Fruit fly (Drosophila melanogaster) whole organism, embryonic: ENCODE results near the gene CG8460.

Experiments used
- ATbp ChIP-seq: fragments of 200-800 bp; sonication (Bioruptor generic); optimal IDR thresholded peaks from 2 replicates; lab custom pipeline; 2017; ENCODE audit warnings: missing biosample characterization, mild to moderate bottlenecking, missing genetic modification characterization, missing genetic modification reagents
- Adf1 ChIP-seq: fragments of 200-800 bp; sonication (Bioruptor generic); IDR thresholded peaks from 2 replicates; pipeline ENCODE4 v1.3.6; 2022; ENCODE audit warnings: missing biosample characterization, missing genetic modification characterization
- B-H2 ChIP-seq: fragments of 200-800 bp; sonication (Bioruptor generic); optimal IDR thresholded peaks from 2 replicates; lab custom pipeline; 2018; ENCODE audit warnings: missing biosample characterization, mild to moderate bottlenecking, missing genetic modification characterization
- CG10321 ChIP-seq: fragments of 200-800 bp; sonication (Bioruptor generic); IDR thresholded peaks from 2 replicates; pipeline ENCODE4 v1.3.6; 2022; ENCODE audit warnings: missing biosample characterization, missing genetic modification characterization
- CG10654 ChIP-seq: fragments of 200-800 bp; sonication (Bioruptor generic); optimal IDR thresholded peaks from 2 replicates; lab custom pipeline; 2016; ENCODE audit warnings: missing biosample characterization, missing genetic modification characterization
- CG11247 ChIP-seq: fragments of 200-800 bp; sonication (Bioruptor generic); IDR thresholded peaks from 2 replicates; pipeline ENCODE4 v1.3.6; 2022; ENCODE audit warnings: missing biosample characterization, missing genetic modification characterization
- CG11398 ChIP-seq: fragments of 200-800 bp; sonication (Bioruptor generic); optimal IDR thresholded peaks from 2 replicates; lab custom pipeline; 2016; ENCODE audit warnings: missing biosample characterization, missing genetic modification characterization
- CG13894 ChIP-seq: fragments of 200-800 bp; sonication (Bioruptor generic); optimal IDR thresholded peaks from 3 replicates; lab custom pipeline; 2018; ENCODE audit warnings: missing biosample characterization, mild to moderate bottlenecking, missing genetic modification characterization, moderate library complexity
- CG14014 ChIP-seq: fragments of 200-800 bp; sonication (Bioruptor generic); IDR thresholded peaks from 2 replicates; pipeline ENCODE4 v1.3.6; 2022; ENCODE audit warnings: missing biosample characterization, missing genetic modification characterization
- CG14710 ChIP-seq: fragments of 200-800 bp; sonication (Bioruptor generic); optimal IDR thresholded peaks from 3 replicates; lab custom pipeline; 2019; ENCODE audit warnings: missing biosample characterization, mild to moderate bottlenecking, missing genetic modification characterization, moderate library complexity
- CG15696 ChIP-seq: fragments of 200-800 bp; sonication (Bioruptor generic); optimal IDR thresholded peaks from 2 replicates; lab custom pipeline; 2019; ENCODE audit warnings: missing biosample characterization, mild to moderate bottlenecking, missing genetic modification characterization, moderate library complexity
- CG17802 ChIP-seq: fragments of 200-800 bp; sonication (Bioruptor generic); optimal IDR thresholded peaks from 2 replicates; lab custom pipeline; 2018; ENCODE audit warnings: missing biosample characterization, mild to moderate bottlenecking, missing genetic modification characterization, moderate library complexity
- CG17912 ChIP-seq: fragments of 200-800 bp; sonication (Bioruptor generic); optimal IDR thresholded peaks from 2 replicates; lab custom pipeline; 2018; ENCODE audit warnings: missing biosample characterization, mild to moderate bottlenecking, missing genetic modification characterization
- CG3065 ChIP-seq: fragments of 200-800 bp; sonication (Bioruptor generic); optimal IDR thresholded peaks from 2 replicates; lab custom pipeline; 2016; ENCODE audit warnings: missing biosample characterization, missing genetic modification characterization
- CG34224 ChIP-seq: fragments of 200-800 bp; sonication (Bioruptor generic); IDR thresholded peaks from 3 replicates; pipeline ENCODE4 v1.3.6; 2022; ENCODE audit warnings: missing biosample characterization, missing genetic modification characterization; ENCODE audit not compliant: partially characterized antibody
- CG3726 ChIP-seq: fragments of 200-800 bp; sonication (Bioruptor generic); IDR thresholded peaks from 3 replicates; pipeline ENCODE4, ENCODE4 v1.3.6; 2022; ENCODE audit warnings: missing biosample characterization, missing genetic modification characterization
- CG4424 ChIP-seq: fragments of 200-800 bp; sonication (Bioruptor generic); optimal IDR thresholded peaks from 3 replicates; lab custom pipeline; 2016; ENCODE audit warnings: missing biosample characterization, missing genetic modification characterization
- CG4707 ChIP-seq: fragments of 200-800 bp; sonication (Bioruptor generic); optimal IDR thresholded peaks from 2 replicates; lab custom pipeline; 2018; ENCODE audit warnings: missing biosample characterization, mild to moderate bottlenecking, missing genetic modification characterization, moderate library complexity
- CG8478 ChIP-seq: fragments of >200 bp; optimal IDR thresholded peaks from 2 replicates; lab custom pipeline; 2018
- D19A ChIP-seq: fragments of 200-800 bp; optimal IDR thresholded peaks from 3 replicates; lab custom pipeline; 2019; ENCODE audit warnings: missing biosample characterization, mild to moderate bottlenecking, missing genetic modification characterization, moderate library complexity
- Deaf1 ChIP-seq: fragments of 200-800 bp; optimal IDR thresholded peaks from 3 replicates; lab custom pipeline; 2019; ENCODE audit warnings: missing biosample characterization, mild to moderate bottlenecking, missing genetic modification characterization, moderate library complexity
- Doc2 ChIP-seq: fragments of 200-800 bp; sonication (Bioruptor generic); IDR thresholded peaks from 2 replicates; pipeline ENCODE4 v1.3.6; 2022; ENCODE audit warnings: missing biosample characterization, missing genetic modification characterization
- Doc3 ChIP-seq: fragments of 200-800 bp; sonication (Bioruptor generic); IDR thresholded peaks from 3 replicates; pipeline ENCODE4 v1.3.6; 2022; ENCODE audit warnings: missing biosample characterization, missing genetic modification characterization; ENCODE audit not compliant: partially characterized antibody
- HLH3B ChIP-seq: fragments of 200-800 bp; sonication (Bioruptor generic); IDR thresholded peaks from 2 replicates; pipeline ENCODE4 v1.3.6; 2022; ENCODE audit warnings: missing biosample characterization, missing genetic modification characterization
- Hr78 ChIP-seq, 2 experiments: fragments of 200-800 bp in 1 of 2; fragments of >200 bp in 1 of 2; sonication (Bioruptor generic) in 1 of 2; optimal IDR thresholded peaks; 2 replicates each; lab custom pipeline; 2017 to 2019; ENCODE audit warnings: missing biosample characterization in 2 of 2, missing genetic modification characterization in 2 of 2, mild to moderate bottlenecking in 1 of 2, moderate library complexity in 1 of 2
- Med ChIP-seq: fragments of 200-800 bp; sonication (Bioruptor generic); peaks from one replicate; lab custom pipeline; 2016; ENCODE audit warnings: missing biosample characterization, missing genetic modification characterization, mild to moderate bottlenecking, inconsistent platforms, moderate library complexity
- Meics ChIP-seq: fragments of 200-800 bp; sonication (Bioruptor generic); optimal IDR thresholded peaks from 2 replicates; lab custom pipeline; 2017; ENCODE audit warnings: missing biosample characterization, mild to moderate bottlenecking, missing genetic modification characterization
- Mes4 ChIP-seq: fragments of 200-800 bp; sonication (Bioruptor generic); optimal IDR thresholded peaks from 2 replicates; lab custom pipeline; 2016; ENCODE audit warnings: missing biosample characterization, missing genetic modification characterization
- Nf-YB ChIP-seq: fragments of 200-800 bp; sonication (Bioruptor generic); optimal IDR thresholded peaks from 3 replicates; lab custom pipeline; 2019; ENCODE audit warnings: missing biosample characterization, mild to moderate bottlenecking, missing genetic modification characterization, moderate library complexity
- Oli ChIP-seq: fragments of 200-800 bp; sonication (Bioruptor generic); optimal IDR thresholded peaks from 2 replicates; lab custom pipeline; 2018; ENCODE audit warnings: missing biosample characterization, mild to moderate bottlenecking, missing genetic modification characterization, moderate library complexity
- Ssrp ChIP-seq: fragments of 200-800 bp; sonication (Bioruptor generic); optimal IDR thresholded peaks from 2 replicates; lab custom pipeline; 2018; ENCODE audit warnings: missing biosample characterization, mild to moderate bottlenecking, missing genetic modification characterization, moderate library complexity
- abd-A ChIP-seq: fragments of 200-800 bp; sonication (Bioruptor generic); optimal IDR thresholded peaks from 3 replicates; lab custom pipeline; 2019; ENCODE audit warnings: missing biosample characterization, mild to moderate bottlenecking, missing genetic modification characterization, moderate library complexity
- ash1 ChIP-seq: fragments of 200-800 bp; sonication (Bioruptor generic); optimal IDR thresholded peaks from 2 replicates; lab custom pipeline; 2018; ENCODE audit warnings: missing biosample characterization, mild to moderate bottlenecking, missing genetic modification characterization
- bcd ChIP-seq: fragments of 200-800 bp; sonication (Bioruptor generic); optimal IDR thresholded peaks from 2 replicates; lab custom pipeline; 2017; ENCODE audit warnings: missing biosample characterization, mild to moderate bottlenecking, missing genetic modification characterization
- esg ChIP-seq: fragments of 200-800 bp; sonication (Bioruptor generic); conservative IDR thresholded peaks from 2 replicates; pipeline ENCODE4 v1.3.6; 2022; ENCODE audit warnings: missing biosample characterization, missing genetic modification characterization
- ham ChIP-seq: fragments of 200-800 bp; sonication (Bioruptor generic); IDR thresholded peaks from 2 replicates; pipeline ENCODE4 v1.3.6; 2022; ENCODE audit warnings: missing biosample characterization, missing genetic modification characterization
- jigr1 ChIP-seq: fragments of 200-800 bp; sonication (Bioruptor generic); IDR thresholded peaks from 3 replicates; pipeline ENCODE4 v1.3.6; 2022; ENCODE audit warnings: missing biosample characterization, missing genetic modification characterization
- knrl ChIP-seq: fragments of 200-800 bp; sonication (Bioruptor generic); IDR thresholded peaks from 3 replicates; pipeline ENCODE4 v1.3.6; 2022; ENCODE audit warnings: missing biosample characterization, missing genetic modification characterization; ENCODE audit not compliant: partially characterized antibody
- mam ChIP-seq: fragments of 200-800 bp; sonication (Bioruptor generic); optimal IDR thresholded peaks from 3 replicates; lab custom pipeline; 2016; ENCODE audit warnings: missing biosample characterization, missing genetic modification characterization
- mld ChIP-seq: fragments of 200-800 bp; sonication (Bioruptor generic); IDR thresholded peaks from 3 replicates; pipeline ENCODE4 v1.3.6; 2022; ENCODE audit warnings: missing biosample characterization, missing genetic modification characterization; ENCODE audit not compliant: partially characterized antibody
- nerfin-2 ChIP-seq: fragments of 200-800 bp; sonication (Bioruptor generic); IDR thresholded peaks from 2 replicates; pipeline ENCODE4 v1.3.6; 2022; ENCODE audit warnings: missing biosample characterization, missing genetic modification characterization; ENCODE audit not compliant: partially characterized antibody
- nom ChIP-seq: fragments of 200-800 bp; sonication (Bioruptor generic); optimal IDR thresholded peaks from 2 replicates; lab custom pipeline; 2017; ENCODE audit warnings: missing biosample characterization, missing genetic modification characterization, mild to moderate bottlenecking, moderate library complexity, missing genetic modification reagents
- pho ChIP-seq: fragments of 200-800 bp; sonication (Bioruptor generic); optimal IDR thresholded peaks from 2 replicates; lab custom pipeline; 2016; ENCODE audit warnings: missing biosample characterization, missing genetic modification characterization
- pita ChIP-seq: fragments of 200-800 bp; sonication (Bioruptor generic); optimal IDR thresholded peaks from 2 replicates; lab custom pipeline; 2017; ENCODE audit warnings: missing biosample characterization, mild to moderate bottlenecking, missing genetic modification characterization
- pum ChIP-seq: fragments of 200-800 bp; sonication (Bioruptor generic); optimal IDR thresholded peaks from 2 replicates; lab custom pipeline; 2016; ENCODE audit warnings: missing biosample characterization, missing genetic modification characterization
- so ChIP-seq: fragments of 200-800 bp; sonication (Bioruptor generic); IDR thresholded peaks from 3 replicates; pipeline ENCODE4 v1.3.6; 2022; ENCODE audit warnings: missing biosample characterization, missing genetic modification characterization
- sqz ChIP-seq: fragments of 200-800 bp; sonication (Bioruptor generic); optimal IDR thresholded peaks from 3 replicates; lab custom pipeline; 2018; ENCODE audit warnings: missing biosample characterization, mild to moderate bottlenecking, missing genetic modification characterization
- tin ChIP-seq: fragments of 200-800 bp; sonication (Bioruptor generic); optimal IDR thresholded peaks from 3 replicates; lab custom pipeline; 2016; ENCODE audit warnings: missing biosample characterization, missing genetic modification characterization
- z ChIP-seq: fragments of 200-800 bp; sonication (Bioruptor generic); IDR thresholded peaks from 3 replicates; pipeline ENCODE4 v1.3.6; 2022; ENCODE audit warnings: missing biosample characterization, missing genetic modification characterization
- zfh1 ChIP-seq: fragments of 200-800 bp; sonication (Bioruptor generic); IDR thresholded peaks from 3 replicates; pipeline ENCODE4 v1.3.6; 2022; ENCODE audit warnings: missing biosample characterization, missing genetic modification characterization

The CG8460 gene

dm6 chr2L:8204996-8205567, 8.1 kb downstream of the CG8460 start, which contains the start of gene SLC5A11 (continued):
- peak in 1 of 2 experiments; percentile 86 for TF ChIP-seq Hr78 (GFP tag; optimal IDR thresholded peaks at IDR 0.05; lab: Kevin White, UChicago)
- peak; percentile 61 for TF ChIP-seq CG17802 (tag; lab: Kevin White, UChicago)
- TF ChIP-seq CG34224, result no peak
- TF ChIP-seq CG4424 (GFP tag; lab: Kevin White, UChicago), result peak; percentile 94
- peak; percentile 97 for TF ChIP-seq pum
- no peak for TF ChIP-seq pita (GFP tag; lab: Kevin White, UChicago)
- peak; percentile 87 for TF ChIP-seq D19A
- 0 out of 3 replicates have a peak, but pooled peaks have one; percentile 63 for TF ChIP-seq z
- TF ChIP-seq abd-A (tag; lab: Kevin White, UChicago), result peak; percentile 92
- peak; percentile 99 for TF ChIP-seq bcd (GFP tag; lab: Kevin White, UChicago)
- peak; percentile 94 for TF ChIP-seq CG3065 (GFP tag; lab: Kevin White, UChicago)
- peak; percentile 85 for TF ChIP-seq Nf-YB
- peak; percentile 94 for TF ChIP-seq Oli
- TF ChIP-seq nom (GFP tag; lab: Kevin White, UChicago), result peak; percentile 90
- no peak for TF ChIP-seq nerfin-2 (GFP tag; lab: Robert Waterston, UW)
- peak; percentile 87 for TF ChIP-seq Doc2 (GFP tag; lab: Robert Waterston, UW)
- TF ChIP-seq so (GFP tag; lab: Robert Waterston, UW), result peak; percentile 99
- peak; percentile 100 for TF ChIP-seq Med (GFP tag; lab: Kevin White, UChicago)
- peak; percentile 98 for TF ChIP-seq CG3726 (GFP tag; lab: Robert Waterston, UW)
- TF ChIP-seq CG17912 (GFP tag; lab: Kevin White, UChicago), result peak; percentile 59
- peak; percentile 99 for TF ChIP-seq Ssrp (tag; lab: Kevin White, UChicago)
- peak; percentile 99 for TF ChIP-seq tin
- TF ChIP-seq CG8478, result no peak
- TF ChIP-seq CG11247, result peak; percentile 96
- TF ChIP-seq CG10321 (GFP tag; lab: Robert Waterston, UW), result peak; percentile 74
- TF ChIP-seq jigr1 (GFP tag; lab: Robert Waterston, UW), result peak; percentile 98
- TF ChIP-seq ash1, result peak; percentile 68
- no peak for TF ChIP-seq mld
- peak; percentile 2 for TF ChIP-seq CG11398
- TF ChIP-seq mam (GFP tag; lab: Kevin White, UChicago), result peak; percentile 95
- TF ChIP-seq zfh1, result peak; percentile 94
- peak; percentile 98 for TF ChIP-seq CG10654
- peak; percentile 97 for TF ChIP-seq esg
- peak; percentile 95 for TF ChIP-seq Deaf1 (tag; lab: Kevin White, UChicago)
- TF ChIP-seq pho (GFP tag; lab: Kevin White, UChicago), result peak; percentile 52
- peak; percentile 99 for TF ChIP-seq CG14014 (GFP tag; lab: Robert Waterston, UW)
- peak; percentile 88 for TF ChIP-seq B-H2
- peak; percentile 94 for TF ChIP-seq CG13894 (tag; lab: Kevin White, UChicago)
- peak; percentile 89 for TF ChIP-seq sqz (GFP tag; lab: Kevin White, UChicago)
- peak; percentile 81 for TF ChIP-seq CG4707 (GFP tag; lab: Kevin White, UChicago)
- peak; percentile 98 for TF ChIP-seq Meics (GFP tag; lab: Kevin White, UChicago)
- peak; percentile 80 for TF ChIP-seq Adf1 (GFP tag; lab: Robert Waterston, UW)
- no peak for TF ChIP-seq Mes4 (GFP tag; lab: Kevin White, UChicago)
- TF ChIP-seq HLH3B, result peak; percentile 99
- TF ChIP-seq Doc3 (GFP tag; lab: Robert Waterston, UW), result no peak
- peak; percentile 88 for TF ChIP-seq CG14710
- peak; percentile 95 for TF ChIP-seq ATbp
- TF ChIP-seq ham (GFP tag; lab: Robert Waterston, UW), result peak; percentile 95
- TF ChIP-seq CG15696 (tag; lab: Kevin White, UChicago), result peak; percentile 70
- no peak; the same call in 2 of the 3 replicates for TF ChIP-seq knrl (GFP tag; lab: Robert Waterston, UW)
